Fruit fly (Drosophila melanogaster) whole organism: Measurements from ENCODE around the gene IntS9.

ENCODE experiments used
- CG8478 ChIP-seq: fragments of >200 bp; optimal IDR thresholded peaks from 2 replicates; lab custom pipeline; 2018; ENCODE audit warnings: inconsistent platforms
- Dll ChIP-seq: fragments of >200 bp; optimal IDR thresholded peaks from 2 replicates; lab custom pipeline; 2017
- EcR ChIP-seq, 2 experiments: fragments of >200 bp; optimal IDR thresholded peaks; 2 replicates each; lab custom pipeline; 2017; ENCODE audit warnings: missing biosample characterization in 2 of 2, missing genetic modification characterization in 2 of 2, missing genetic modification reagents in 2 of 2
- pan ChIP-seq: fragments of >200 bp; optimal IDR thresholded peaks from 2 replicates; lab custom pipeline; 2017
- psq ChIP-seq: fragments of >200 bp; optimal IDR thresholded peaks from 2 replicates; lab custom pipeline; 2017
- usp ChIP-seq: fragments of >200 bp; optimal IDR thresholded peaks from 2 replicates; lab custom pipeline; 2017; ENCODE audit warnings: missing biosample characterization, missing genetic modification characterization, mixed read lengths

The IntS9 gene

DNA sequence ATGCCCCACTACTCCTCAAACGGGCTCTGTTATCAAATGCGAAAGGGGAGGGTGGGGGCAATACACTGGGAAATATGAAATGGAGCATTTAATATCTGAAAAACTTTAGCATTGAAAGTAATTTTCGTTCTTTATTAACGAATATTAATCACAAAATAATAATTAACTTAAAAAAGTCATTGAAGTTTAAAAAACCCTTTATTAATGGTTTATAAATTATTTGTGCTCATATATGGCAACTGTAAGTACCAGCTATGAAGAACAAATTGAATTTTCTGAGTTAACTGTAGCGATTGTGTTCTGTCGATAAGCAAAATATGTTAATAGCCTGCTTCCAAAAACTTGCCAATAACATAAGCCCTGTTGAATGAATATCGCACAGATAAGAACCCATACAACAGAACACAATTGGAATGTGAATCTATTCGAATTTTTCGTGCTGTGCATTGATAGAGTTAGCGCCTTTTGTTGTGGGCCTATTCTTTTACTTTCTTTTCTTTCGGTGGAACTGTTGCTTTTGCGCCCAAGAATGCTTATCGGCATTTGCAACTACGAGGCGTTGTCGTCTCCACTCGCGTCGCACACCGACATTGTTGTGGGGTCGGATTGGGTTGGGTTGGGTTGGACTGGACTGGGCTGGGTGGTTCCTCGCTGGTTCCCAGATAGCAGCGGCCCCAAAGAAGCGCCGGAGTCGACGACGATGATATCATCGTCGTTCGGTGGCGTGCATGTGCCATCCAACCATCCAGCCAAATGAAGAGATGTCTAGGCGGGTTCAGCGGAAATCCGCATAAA is 44.4 kb downstream of the IntS9 start:
- TF ChIP-seq psq (no peak), EcR (GFP tag; optimal IDR thresholded peaks at IDR 0.05; lab: Kevin White, UChicago) (no peak), usp (GFP tag; lab: Kevin White, UChicago) (no peak), Dll (lab: Kevin White, UChicago) (no peak), CG8478 (lab: Kevin White, UChicago) (no peak), pan (no peak)

DNA sequence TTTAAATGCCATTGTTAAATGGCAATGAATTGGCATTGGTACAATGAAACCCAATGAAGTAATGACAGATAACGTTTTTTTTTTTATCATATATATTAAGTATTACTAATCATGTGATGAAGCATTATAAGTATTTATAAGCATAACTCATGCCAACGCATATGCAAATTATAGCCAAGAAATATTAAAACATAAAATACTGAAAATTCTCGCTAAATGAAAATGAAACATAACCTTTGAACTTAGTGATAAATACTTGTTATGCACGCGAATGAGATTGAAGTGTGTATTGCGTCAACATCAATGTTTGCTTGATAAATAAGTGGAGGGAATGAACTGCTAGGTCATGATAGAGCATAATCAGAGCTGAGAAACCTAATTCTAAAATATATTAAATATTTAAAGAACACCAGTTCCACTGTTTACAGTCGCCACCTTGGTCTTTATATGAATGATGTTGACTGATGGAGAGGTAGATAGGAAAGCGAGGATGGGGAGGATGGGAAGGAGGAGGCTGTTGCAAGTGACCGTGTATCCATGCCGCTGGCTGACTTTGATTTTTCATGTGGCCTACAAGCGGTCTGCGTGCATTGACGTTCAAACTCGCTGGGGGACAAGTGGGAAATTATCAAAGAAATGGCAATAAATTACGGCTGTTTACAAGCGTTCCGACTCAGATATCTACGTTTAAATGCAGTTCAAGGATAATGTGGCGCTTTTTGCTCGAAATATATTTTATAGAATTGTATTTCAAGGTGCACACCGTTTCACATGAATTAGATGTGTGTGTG is 49.1 kb downstream of the IntS9 start:
- no peak for TF ChIP-seq Dll (lab: Kevin White, UChicago)
- no peak for TF ChIP-seq CG8478 (lab: Kevin White, UChicago)
- no peak for TF ChIP-seq pan
- no peak for TF ChIP-seq psq
- TF ChIP-seq usp (GFP tag; lab: Kevin White, UChicago), result no peak
- TF ChIP-seq EcR (GFP tag; optimal IDR thresholded peaks at IDR 0.05; lab: Kevin White, UChicago), result no peak

dm6 chr3L:16054095-16054494 is 51.3 kb downstream of the IntS9 start:
- TF ChIP-seq CG8478 (lab: Kevin White, UChicago) (no peak), EcR (GFP tag; optimal IDR thresholded peaks at IDR 0.05; lab: Kevin White, UChicago) (no peak)
